Fruit fly (Drosophila melanogaster) whole organism, adult: ENCODE results near the gene Apoltp.
A peak's percentile ranks its signal among the peaks of the same experiment; 100 is the strongest.

Experiments used
- CG11617 ChIP-seq: fragments of 200-800 bp; sonication (Bioruptor generic); optimal IDR thresholded peaks from 2 replicates; lab custom pipeline; 2017; ENCODE audit warnings: mild to moderate bottlenecking, missing biosample characterization, missing genetic modification reagents, missing genetic modification characterization
- CG12768 ChIP-seq: fragments of 200-800 bp; sonication (Bioruptor generic); optimal IDR thresholded peaks from 2 replicates; lab custom pipeline; 2017; ENCODE audit warnings: missing biosample characterization, missing genetic modification characterization, mild to moderate bottlenecking, moderate library complexity, missing genetic modification reagents
- CG14711 ChIP-seq: fragments of 200-800 bp; sonication (Bioruptor generic); optimal IDR thresholded peaks from 2 replicates; lab custom pipeline; 2018; ENCODE audit warnings: missing biosample characterization, mild to moderate bottlenecking, missing genetic modification characterization, moderate library complexity
- CG1620 ChIP-seq: fragments of 200-800 bp; sonication (Bioruptor generic); optimal IDR thresholded peaks from 2 replicates; lab custom pipeline; 2016; ENCODE audit warnings: missing biosample characterization, missing genetic modification characterization
- CG33017 ChIP-seq: fragments of 200-800 bp; sonication (Bioruptor generic); optimal IDR thresholded peaks from 2 replicates; lab custom pipeline; 2018; ENCODE audit warnings: missing biosample characterization, mild to moderate bottlenecking, missing genetic modification characterization, moderate library complexity
- CG5204 ChIP-seq: fragments of 200-800 bp; sonication (Bioruptor generic); optimal IDR thresholded peaks from 2 replicates; lab custom pipeline; 2016; ENCODE audit warnings: missing biosample characterization, missing genetic modification characterization
- CG7045 ChIP-seq: fragments of 200-800 bp; sonication (Bioruptor generic); optimal IDR thresholded peaks from 2 replicates; lab custom pipeline; 2017; ENCODE audit warnings: missing biosample characterization, mild to moderate bottlenecking, missing genetic modification characterization
- CG7101 ChIP-seq: fragments of 200-800 bp; sonication (Bioruptor generic); optimal IDR thresholded peaks from 2 replicates; lab custom pipeline; 2018; ENCODE audit warnings: missing biosample characterization, mild to moderate bottlenecking, missing genetic modification characterization, moderate library complexity
- Clk ChIP-seq: fragments of 200-800 bp; sonication (Bioruptor generic); optimal IDR thresholded peaks from 2 replicates; lab custom pipeline; 2017; ENCODE audit warnings: missing biosample characterization, missing genetic modification characterization
- Crg-1 ChIP-seq: fragments of 200-800 bp; sonication (Bioruptor generic); optimal IDR thresholded peaks from 2 replicates; lab custom pipeline; 2016; ENCODE audit warnings: missing biosample characterization, missing genetic modification characterization
- Hr96 ChIP-seq: fragments of 200-800 bp; sonication (Bioruptor generic); optimal IDR thresholded peaks from 2 replicates; lab custom pipeline; 2016; ENCODE audit warnings: missing biosample characterization, missing genetic modification characterization
- Mnt ChIP-seq: fragments of 200-800 bp; sonication (Bioruptor generic); optimal IDR thresholded peaks from 2 replicates; lab custom pipeline; 2016; ENCODE audit warnings: missing biosample characterization, mild to moderate bottlenecking, missing genetic modification characterization
- bab1 ChIP-seq: fragments of 200-800 bp; sonication (Bioruptor generic); optimal IDR thresholded peaks from 3 replicates; lab custom pipeline; 2019; ENCODE audit warnings: missing biosample characterization, mild to moderate bottlenecking, missing genetic modification characterization, moderate library complexity
- cic ChIP-seq: fragments of 200-800 bp; sonication (Bioruptor generic); optimal IDR thresholded peaks from 2 replicates; lab custom pipeline; 2017; ENCODE audit warnings: missing biosample characterization, mild to moderate bottlenecking, missing genetic modification characterization, moderate library complexity
- cnc ChIP-seq, 2 experiments: fragments of >200 bp; optimal IDR thresholded peaks; 2 replicates each; lab custom pipeline; 2017
- kay ChIP-seq: fragments of 200-800 bp; sonication (Bioruptor generic); peaks from one replicate; lab custom pipeline; 2016; ENCODE audit warnings: missing biosample characterization, missing genetic modification characterization, borderline replicate concordance
- ovo ChIP-seq: fragments of 200-800 bp; sonication (Bioruptor generic); optimal IDR thresholded peaks from 2 replicates; lab custom pipeline; 2016; ENCODE audit warnings: missing biosample characterization, missing genetic modification characterization
- pad ChIP-seq: fragments of 200-800 bp; sonication (Bioruptor generic); optimal IDR thresholded peaks from 3 replicates; lab custom pipeline; 2017; ENCODE audit warnings: missing biosample characterization, missing genetic modification characterization, mild to moderate bottlenecking, moderate library complexity, missing genetic modification reagents
- tj ChIP-seq: fragments of 200-800 bp; sonication (Bioruptor generic); optimal IDR thresholded peaks from 3 replicates; lab custom pipeline; 2017; ENCODE audit warnings: missing biosample characterization, mild to moderate bottlenecking, missing genetic modification characterization, moderate library complexity
- toe ChIP-seq: fragments of 200-800 bp; sonication (Bioruptor generic); optimal IDR thresholded peaks from 2 replicates; lab custom pipeline; 2016; ENCODE audit warnings: missing biosample characterization, missing genetic modification characterization

Apoltp gene

DNA sequence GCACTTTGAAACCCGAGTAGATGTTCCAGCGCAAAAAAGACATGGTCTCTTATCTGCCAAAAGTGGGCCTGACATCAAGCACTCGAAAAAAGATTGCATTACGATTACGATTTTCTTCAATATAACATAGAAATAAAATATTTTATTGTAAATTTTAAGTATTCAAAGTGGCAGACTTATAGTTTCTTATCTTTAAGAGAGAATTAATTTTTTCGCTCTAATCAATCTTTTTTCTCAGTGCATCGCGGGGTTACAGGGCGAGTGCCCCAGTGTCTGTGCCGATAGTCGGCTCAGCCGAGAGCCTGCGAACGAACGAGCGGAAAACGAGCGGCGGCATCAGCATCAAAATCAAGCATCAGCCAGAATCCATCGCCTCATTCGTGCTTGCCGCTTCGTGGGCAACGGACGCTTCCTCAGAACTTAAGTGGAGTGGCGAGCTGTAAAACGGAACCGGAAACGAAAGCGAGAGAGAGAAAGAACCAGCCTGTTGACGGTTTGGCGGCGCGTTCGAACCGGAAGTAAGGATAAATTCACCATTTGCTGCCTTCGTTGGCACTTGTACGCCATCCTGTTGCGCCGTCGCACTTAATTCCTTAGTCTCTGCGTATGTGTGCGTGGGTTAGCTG lies at the start of gene Apoltp:
TSS of gene Apoltp (plus strand) at position 369 of the 626 bp plus-strand sequence.
- TF ChIP-seq cic (GFP tag; lab: Kevin White, UChicago), result no peak
- TF ChIP-seq Hr96, result peak; percentile 18
- TF ChIP-seq CG7101 (tag; lab: Kevin White, UChicago), result peak; percentile 14
- TF ChIP-seq kay, result peak; percentile 7

DNA sequence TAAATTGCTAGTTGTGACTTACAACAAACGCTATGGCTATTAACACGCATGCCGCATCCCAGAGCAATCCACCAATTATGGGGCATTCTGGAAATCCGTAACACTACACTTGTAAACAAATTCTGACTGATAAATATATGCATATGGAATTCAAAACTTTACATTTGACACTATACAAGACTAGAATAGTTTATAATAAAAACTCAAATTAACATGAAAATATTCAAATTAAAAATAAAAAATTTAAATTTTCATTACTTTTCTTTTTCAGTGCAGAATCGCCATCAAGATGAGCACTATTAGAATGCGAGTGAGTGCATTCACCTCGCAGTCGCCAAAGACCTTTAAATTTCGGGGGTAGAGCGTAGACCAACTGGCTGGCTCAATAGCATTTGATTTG lies 48.0 kb upstream of the Apoltp start:
- TF ChIP-seq CG5204 (GFP tag; lab: Kevin White, UChicago), result no peak
- no peak for TF ChIP-seq Hr96

DNA sequence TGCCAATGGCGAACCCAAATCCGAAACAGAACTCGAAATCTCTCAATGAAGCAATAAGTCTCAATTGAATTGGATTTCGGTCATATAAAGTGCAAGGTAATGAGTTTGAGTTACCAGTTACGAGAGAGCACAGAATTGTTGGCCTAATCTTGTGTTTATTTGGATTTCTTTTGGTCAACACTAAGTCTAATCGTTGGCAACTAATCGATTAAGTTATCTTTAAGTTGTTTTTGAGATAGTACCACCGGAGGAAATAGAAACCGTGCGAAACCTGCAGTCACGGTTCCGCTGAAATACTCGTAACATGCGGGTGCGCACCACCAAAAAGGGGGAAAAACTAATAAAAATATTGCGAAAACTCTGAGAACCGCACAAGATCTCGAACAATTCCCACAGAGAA lies 44.8 kb upstream of the Apoltp start, which contains the start of gene CG3841:
TSS of gene CG3841 (plus strand) at position 301 of the 400 bp plus-strand sequence.
- no peak for TF ChIP-seq CG14711 (tag; lab: Kevin White, UChicago)
- TF ChIP-seq pad (GFP tag; lab: Kevin White, UChicago), result no peak
- no peak for TF ChIP-seq cnc (optimal IDR thresholded peaks at IDR 0.05; lab: Kevin White, UChicago)
- no peak for TF ChIP-seq CG11617 (GFP tag; lab: Kevin White, UChicago)

DNA sequence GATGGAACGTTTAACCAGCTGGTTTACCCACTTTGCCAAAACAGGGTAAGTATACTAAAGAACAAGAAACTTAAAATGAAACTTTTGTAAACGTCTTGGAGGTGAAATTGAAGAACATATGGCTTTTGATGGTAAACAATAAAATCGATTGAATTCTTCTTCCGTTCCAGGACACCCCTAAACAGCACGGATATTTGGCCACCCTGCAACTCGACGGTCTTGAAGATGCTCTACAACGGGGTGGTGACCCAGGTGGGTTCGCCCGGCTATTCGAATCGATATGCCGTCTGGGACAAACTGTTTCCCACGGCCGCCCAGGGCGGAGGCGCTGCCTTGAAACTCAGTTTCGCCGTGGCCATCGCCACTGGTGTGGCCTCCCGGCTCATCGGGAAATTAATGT lies 42.8 kb upstream of the Apoltp start:
- TF ChIP-seq toe (GFP tag; lab: Kevin White, UChicago) (no peak), CG7045 (GFP tag; lab: Kevin White, UChicago) (no peak), CG33017 (no peak), CG12768 (GFP tag; lab: Kevin White, UChicago) (no peak), CG11617 (GFP tag; lab: Kevin White, UChicago) (no peak), ovo (GFP tag; lab: Kevin White, UChicago) (no peak), pad (GFP tag; lab: Kevin White, UChicago) (no peak), CG5204 (GFP tag; lab: Kevin White, UChicago) (no peak)

DNA sequence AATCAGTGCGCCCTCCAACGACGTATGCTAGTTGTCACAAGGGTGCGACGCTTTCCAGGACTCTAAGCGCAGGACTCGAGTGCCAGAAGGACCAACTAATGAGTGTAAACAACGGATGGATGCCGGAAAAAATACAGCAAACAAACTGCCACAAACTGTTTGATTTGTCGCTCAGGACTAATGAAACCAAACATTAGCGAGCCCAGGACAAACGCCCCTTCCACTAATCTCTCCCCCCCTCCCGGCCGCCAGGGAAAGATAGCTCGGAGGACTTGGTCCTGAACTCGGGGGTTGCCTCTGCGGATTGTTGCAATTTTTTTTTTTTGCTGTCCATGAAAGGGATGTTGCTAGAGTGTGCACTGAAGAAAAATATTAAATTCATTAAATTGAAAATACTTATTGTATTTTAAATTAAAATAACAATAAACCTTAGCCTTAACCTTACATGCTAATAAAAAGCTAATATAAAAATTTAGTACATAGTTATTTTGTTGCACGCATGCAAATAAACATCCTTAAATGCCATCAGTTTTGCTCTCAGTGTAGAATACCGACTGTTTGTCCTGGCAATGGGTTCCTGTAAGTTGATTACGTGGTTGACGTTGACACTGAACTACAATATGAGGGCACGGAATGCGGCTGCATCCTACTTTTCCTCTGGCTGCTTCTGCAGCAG lies 39.2 kb upstream of the Apoltp start:
- TF ChIP-seq Mnt (GFP tag; lab: Kevin White, UChicago) (no peak), Hr96 (no peak), CG14711 (tag; lab: Kevin White, UChicago) (no peak), kay (no peak), CG1620 (GFP tag; lab: Kevin White, UChicago) (no peak), CG33017 (no peak), ovo (GFP tag; lab: Kevin White, UChicago) (no peak), bab1 (no peak), CG12768 (GFP tag; lab: Kevin White, UChicago) (no peak), tj (GFP tag; lab: Kevin White, UChicago) (no peak), Clk (GFP tag; lab: Kevin White, UChicago) (no peak), cic (GFP tag; lab: Kevin White, UChicago) (no peak), Crg-1 (GFP tag; lab: Kevin White, UChicago) (no peak), cnc (optimal IDR thresholded peaks at IDR 0.05; lab: Kevin White, UChicago) (no peak), pad (GFP tag; lab: Kevin White, UChicago) (no peak), CG5204 (GFP tag; lab: Kevin White, UChicago) (no peak), toe (GFP tag; lab: Kevin White, UChicago) (no peak), CG7101 (tag; lab: Kevin White, UChicago) (no peak)

DNA sequence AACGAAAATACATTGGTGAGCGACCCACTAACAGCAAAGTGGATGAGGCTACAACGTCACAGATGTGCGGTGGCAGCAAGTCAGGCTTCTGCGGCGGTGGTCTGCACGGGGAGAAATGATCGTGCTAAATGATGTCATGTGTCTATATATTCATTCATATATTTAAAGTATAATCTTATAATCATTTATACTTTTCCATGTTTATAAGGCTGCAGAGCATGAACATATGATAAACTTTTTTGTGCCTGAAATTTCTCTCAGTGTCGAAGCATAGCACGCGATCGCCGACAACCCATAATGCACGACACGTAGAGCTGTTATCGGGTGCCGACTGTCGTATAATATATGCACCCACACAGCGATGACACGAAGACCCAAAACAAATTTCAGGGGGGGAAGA lies 35.6 kb upstream of the Apoltp start:
- no peak for TF ChIP-seq toe (GFP tag; lab: Kevin White, UChicago)
- TF ChIP-seq Crg-1 (GFP tag; lab: Kevin White, UChicago), result no peak
- no peak for TF ChIP-seq CG33017
- TF ChIP-seq CG11617 (GFP tag; lab: Kevin White, UChicago), result no peak

DNA sequence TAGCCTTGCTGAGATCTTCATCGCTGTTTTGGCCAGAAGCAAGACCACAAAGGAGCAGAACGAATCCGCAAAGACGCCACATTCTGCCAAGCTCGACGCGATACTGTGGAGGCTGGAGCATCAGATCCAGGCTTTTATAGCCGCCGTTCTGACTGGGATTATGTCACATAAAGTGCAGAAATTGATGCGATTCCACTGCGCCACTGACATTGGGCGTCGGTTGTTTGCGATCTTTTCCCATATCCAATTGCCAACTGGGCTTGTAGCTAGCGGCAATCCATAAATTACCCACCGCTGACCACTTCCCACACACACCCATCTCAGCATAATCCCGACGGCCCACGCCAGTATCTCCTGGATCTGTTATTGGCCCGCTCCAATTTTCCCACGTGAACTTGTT lies 33.2 kb upstream of the Apoltp start, which contains the start of gene CG4382:
TSS of gene CG4382 (minus strand) at position 101 of the 400 bp plus-strand sequence.
- TF ChIP-seq bab1 (no peak), CG1620 (GFP tag; lab: Kevin White, UChicago) (no peak), toe (GFP tag; lab: Kevin White, UChicago) (no peak), CG11617 (GFP tag; lab: Kevin White, UChicago) (no peak), ovo (GFP tag; lab: Kevin White, UChicago) (no peak), pad (GFP tag; lab: Kevin White, UChicago) (no peak), Clk (GFP tag; lab: Kevin White, UChicago) (no peak), CG33017 (no peak), cnc (optimal IDR thresholded peaks at IDR 0.05; lab: Kevin White, UChicago) (no peak), cic (GFP tag; lab: Kevin White, UChicago) (no peak), CG12768 (GFP tag; lab: Kevin White, UChicago) (no peak), CG14711 (tag; lab: Kevin White, UChicago) (no peak), kay (no peak), CG7045 (GFP tag; lab: Kevin White, UChicago) (no peak), CG7101 (tag; lab: Kevin White, UChicago) (no peak), Crg-1 (GFP tag; lab: Kevin White, UChicago) (no peak), tj (GFP tag; lab: Kevin White, UChicago) (no peak), Hr96 (no peak), Mnt (GFP tag; lab: Kevin White, UChicago) (no peak)
